Worm (Caenorhabditis elegans) whole organism, L4 larva: Measurements from ENCODE around the gene srd-13.

Experiments used
- D1046.2 ChIP-seq: fragments of 200-800 bp; sonication (Bioruptor generic); IDR thresholded peaks from 2 replicates; pipeline ENCODE4 v1.3.6; 2022; ENCODE audit warnings: missing genetic modification characterization, missing compliant biosample characterization
- F26F4.8 ChIP-seq: fragments of 200-800 bp; sonication (Bioruptor generic); conservative IDR thresholded peaks from 2 replicates; pipeline ENCODE4 v1.3.6; 2022; ENCODE audit warnings: missing genetic modification characterization, missing compliant biosample characterization
- F37D6.2 ChIP-seq: sonication (generic microtip); optimal IDR thresholded peaks from 2 replicates; lab custom pipeline; 2016; ENCODE audit warnings: mild to moderate bottlenecking, missing genetic modification characterization, missing compliant biosample characterization
- F44E2.7 ChIP-seq: fragments of 200-800 bp; sonication (Bioruptor generic); IDR thresholded peaks from 2 replicates; pipeline ENCODE4 v2.1.2; 2022; ENCODE audit warnings: missing genetic modification characterization, missing compliant biosample characterization
- F49E8.2 ChIP-seq: sonication (generic microtip); optimal IDR thresholded peaks from 2 replicates; lab custom pipeline; 2016; ENCODE audit warnings: missing compliant biosample characterization, mild to moderate bottlenecking, missing genetic modification characterization, borderline replicate concordance
- Y105C5A.15 ChIP-seq: fragments of 200-800 bp; sonication (Bioruptor generic); IDR thresholded peaks from 2 replicates; pipeline ENCODE4 v1.3.6; 2022; ENCODE audit warnings: missing genetic modification characterization, missing compliant biosample characterization
- Y48G9A.11 ChIP-seq: fragments of 200-800 bp; sonication (Bioruptor generic); IDR thresholded peaks from 2 replicates; pipeline ENCODE4 v1.3.6; 2022; ENCODE audit warnings: missing genetic modification reagents, missing genetic modification characterization, missing compliant biosample characterization
- Y75B8A.6 ChIP-seq: fragments of 200-800 bp; sonication (Bioruptor generic); IDR thresholded peaks from 2 replicates; pipeline ENCODE4 v1.3.6; 2022; ENCODE audit warnings: missing genetic modification reagents, missing genetic modification characterization, missing compliant biosample characterization
- ZK337.2 ChIP-seq: fragments of 200-800 bp; sonication (Bioruptor generic); IDR thresholded peaks from 2 replicates; pipeline ENCODE4 v1.3.6; 2022; ENCODE audit warnings: missing genetic modification reagents, missing genetic modification characterization, missing compliant biosample characterization
- aha-1 ChIP-seq: fragments of 150-350 bp; peaks from one replicate; lab custom pipeline; 2014; ENCODE audit warnings: missing biosample characterization, missing genetic modification characterization
- ama-1 ChIP-seq: fragments of 150-350 bp; optimal IDR thresholded peaks from 2 replicates; lab custom pipeline; 2014; ENCODE audit warnings: inconsistent platforms, mixed read lengths
- arid-1 ChIP-seq: fragments of 200-800 bp; sonication (Bioruptor generic); conservative IDR thresholded peaks from 2 replicates; pipeline ENCODE4 v1.3.6; 2022; ENCODE audit warnings: missing genetic modification reagents, missing genetic modification characterization, missing compliant biosample characterization
- attf-4 ChIP-seq: sonication (generic microtip); optimal IDR thresholded peaks from 3 replicates; lab custom pipeline; 2017; ENCODE audit warnings: missing biosample characterization, missing genetic modification characterization
- cey-2 ChIP-seq: sonication (generic microtip); optimal IDR thresholded peaks from 3 replicates; lab custom pipeline; 2017; ENCODE audit warnings: missing genetic modification characterization, mild to moderate bottlenecking, missing compliant biosample characterization, antibody characterized with exemption, borderline replicate concordance; ENCODE audit not compliant: insufficient read depth
- daf-12 ChIP-seq: fragments of 150-350 bp; optimal IDR thresholded peaks from 2 replicates; lab custom pipeline; 2014; ENCODE audit warnings: missing biosample characterization, missing genetic modification reagents, missing genetic modification characterization
- daf-19 ChIP-seq: fragments of 200-800 bp; sonication (Bioruptor generic); conservative IDR thresholded peaks from 2 replicates; pipeline ENCODE4 v1.3.6; 2022; ENCODE audit warnings: missing genetic modification characterization, missing compliant biosample characterization
- daf-8 ChIP-seq: fragments of 200-800 bp; sonication (Bioruptor generic); IDR thresholded peaks from 2 replicates; pipeline ENCODE4 v1.3.6; 2022; ENCODE audit warnings: missing genetic modification characterization, missing compliant biosample characterization
- egl-27 ChIP-seq: sonication (generic microtip); optimal IDR thresholded peaks from 3 replicates; lab custom pipeline; 2017; ENCODE audit warnings: missing biosample characterization, missing genetic modification reagents, missing genetic modification characterization
- fkh-10 ChIP-seq: fragments of 150-350 bp; optimal IDR thresholded peaks from 2 replicates; lab custom pipeline; 2014; ENCODE audit warnings: missing biosample characterization, missing genetic modification reagents, missing genetic modification characterization
- gei-8 ChIP-seq: fragments of 200-800 bp; sonication (Bioruptor generic); optimal IDR thresholded peaks from 2 replicates; lab custom pipeline; 2018; ENCODE audit warnings: mild to moderate bottlenecking, missing genetic modification characterization, missing compliant biosample characterization
- hif-1 ChIP-seq, 2 experiments: sonication (generic microtip); optimal IDR thresholded peaks; 2 replicates each; lab custom pipeline; 2016 to 2017; ENCODE audit warnings: missing compliant biosample characterization in 2 of 2, missing genetic modification characterization in 2 of 2, missing genetic modification reagents in 2 of 2, missing genotype in 2 of 2, mild to moderate bottlenecking in 1 of 2
- hlh-11 ChIP-seq: fragments of 200-800 bp; sonication (Bioruptor generic); optimal IDR thresholded peaks from 2 replicates; lab custom pipeline; 2018; ENCODE audit warnings: mild to moderate bottlenecking, missing genetic modification characterization, missing compliant biosample characterization
- hmg-1.1 ChIP-seq: fragments of 200-800 bp; sonication (Bioruptor generic); IDR thresholded peaks from 2 replicates; pipeline ENCODE4 v1.3.6; 2022; ENCODE audit warnings: missing genetic modification reagents, missing genetic modification characterization, missing compliant biosample characterization
- lim-7 ChIP-seq: fragments of 200-800 bp; sonication (Bioruptor generic); IDR thresholded peaks from 2 replicates; pipeline ENCODE4 v1.3.6; 2022; ENCODE audit warnings: missing genetic modification characterization, missing compliant biosample characterization
- lir-3 ChIP-seq: sonication (generic microtip); optimal IDR thresholded peaks from 2 replicates; lab custom pipeline; 2016; ENCODE audit warnings: mild to moderate bottlenecking, missing genetic modification characterization, missing compliant biosample characterization
- madf-9 ChIP-seq: fragments of 200-800 bp; sonication (Bioruptor generic); conservative IDR thresholded peaks from 2 replicates; pipeline ENCODE4 v1.3.6; 2022; ENCODE audit warnings: missing genetic modification reagents, missing genetic modification characterization, missing compliant biosample characterization
- mdl-1 ChIP-seq, 2 experiments: fragments of 150-350 bp in 1 of 2; sonication (generic microtip) in 1 of 2; optimal IDR thresholded peaks; 2 replicates each; lab custom pipeline; 2014 to 2017; ENCODE audit warnings: missing biosample characterization in 2 of 2, missing genetic modification characterization in 2 of 2
- mdt-29 ChIP-seq: fragments of 200-800 bp; sonication (Bioruptor generic); IDR thresholded peaks from 2 replicates; pipeline ENCODE4 v1.3.6; 2022; ENCODE audit warnings: missing genetic modification reagents, missing genetic modification characterization, missing compliant biosample characterization
- mxl-2 ChIP-seq: fragments of 200-800 bp; sonication (Bioruptor generic); conservative IDR thresholded peaks from 2 replicates; pipeline ENCODE4 v1.3.6; 2022; ENCODE audit warnings: missing genetic modification reagents, missing genetic modification characterization, missing compliant biosample characterization
- nhr-10 ChIP-seq: fragments of 150-350 bp; optimal IDR thresholded peaks from 2 replicates; lab custom pipeline; 2014; ENCODE audit warnings: missing biosample characterization, missing genetic modification characterization
- nhr-111 ChIP-seq: fragments of 200-800 bp; sonication (Bioruptor generic); optimal IDR thresholded peaks from 2 replicates; lab custom pipeline; 2018; ENCODE audit warnings: mild to moderate bottlenecking, missing genetic modification characterization, missing compliant biosample characterization
- nhr-237 ChIP-seq: sonication (generic microtip); optimal IDR thresholded peaks from 2 replicates; lab custom pipeline; 2017; ENCODE audit warnings: missing biosample characterization, missing genetic modification characterization
- nhr-25 ChIP-seq: sonication (generic microtip); optimal IDR thresholded peaks from 2 replicates; lab custom pipeline; 2017; ENCODE audit warnings: missing genetic modification characterization, mild to moderate bottlenecking, missing compliant biosample characterization, antibody characterized with exemption, moderate library complexity, borderline replicate concordance; ENCODE audit not compliant: insufficient read depth
- nhr-48 ChIP-seq: sonication (generic microtip); optimal IDR thresholded peaks from 2 replicates; lab custom pipeline; 2016; ENCODE audit warnings: mild to moderate bottlenecking, missing genetic modification characterization, missing compliant biosample characterization
- nhr-77 ChIP-seq: fragments of 150-350 bp; optimal IDR thresholded peaks from 2 replicates; lab custom pipeline; 2014; ENCODE audit warnings: missing biosample characterization, missing genetic modification characterization
- pha-4 ChIP-seq, 2 experiments: fragments of 150-350 bp in 1 of 2; fragments of 200-800 bp in 1 of 2; sonication (Bioruptor generic) in 1 of 2; IDR thresholded peaks in 1 of 2; optimal IDR thresholded peaks in 1 of 2; 2 replicates each; pipeline versions ENCODE4 v1.3.6 to Lab custom; 2014 to 2022; ENCODE audit warnings: missing genetic modification characterization in 2 of 2, missing genetic modification reagents in 2 of 2, missing biosample characterization in 1 of 2, missing compliant biosample characterization in 1 of 2
- php-3 ChIP-seq: fragments of 200-800 bp; sonication (Bioruptor generic); IDR thresholded peaks from 2 replicates; pipeline ENCODE4 v1.3.6; 2022; ENCODE audit warnings: missing genetic modification reagents, missing genetic modification characterization, missing compliant biosample characterization
- rbr-2 ChIP-seq: sonication (generic microtip); optimal IDR thresholded peaks from 2 replicates; lab custom pipeline; 2016; ENCODE audit warnings: missing genotype, missing genetic modification characterization, missing compliant biosample characterization
- saeg-2 ChIP-seq: fragments of 200-800 bp; sonication (Bioruptor generic); IDR thresholded peaks from 2 replicates; pipeline ENCODE4 v1.3.6; 2022; ENCODE audit warnings: missing genetic modification reagents, missing genetic modification characterization, missing compliant biosample characterization
- sdz-12 ChIP-seq: fragments of 200-800 bp; sonication (Bioruptor generic); optimal IDR thresholded peaks from 2 replicates; lab custom pipeline; 2018; ENCODE audit warnings: mild to moderate bottlenecking, missing genetic modification characterization, missing compliant biosample characterization
- set-16 ChIP-seq: fragments of 200-800 bp; sonication (Bioruptor generic); IDR thresholded peaks from 2 replicates; pipeline ENCODE4 v1.3.6; 2022; ENCODE audit warnings: missing genetic modification reagents, missing genetic modification characterization, missing compliant biosample characterization
- snpc-4 ChIP-seq: fragments of 150-350 bp; optimal IDR thresholded peaks from 2 replicates; lab custom pipeline; 2014; ENCODE audit warnings: missing biosample characterization, missing genetic modification characterization
- spr-1 ChIP-seq: sonication (generic microtip); optimal IDR thresholded peaks from 2 replicates; lab custom pipeline; 2016; ENCODE audit warnings: mild to moderate bottlenecking, missing genetic modification characterization, missing compliant biosample characterization
- tra-1 ChIP-seq: fragments of 200-800 bp; sonication (Bioruptor generic); IDR thresholded peaks from 2 replicates; pipeline ENCODE4 v1.3.6; 2022; ENCODE audit warnings: missing genetic modification reagents, missing genetic modification characterization, missing compliant biosample characterization
- unc-130 ChIP-seq: sonication (generic microtip); optimal IDR thresholded peaks from 2 replicates; lab custom pipeline; 2016; ENCODE audit warnings: missing genetic modification reagents, missing genetic modification characterization, missing compliant biosample characterization
- unc-39 ChIP-seq: sonication (generic microtip); optimal IDR thresholded peaks from 2 replicates; lab custom pipeline; 2017; ENCODE audit warnings: missing biosample characterization, missing genetic modification characterization
- unc-62 ChIP-seq, 3 experiments: fragments of 150-350 bp in 1 of 3; sonication (generic microtip); optimal IDR thresholded peaks in 2 of 3; peaks in 1 of 3; 1 replicate in 1 of 3; 2 replicates in 2 of 3; lab custom pipeline; 2014 to 2017; ENCODE audit warnings: missing biosample characterization in 3 of 3, missing genetic modification characterization in 3 of 3, missing genetic modification reagents in 3 of 3, missing genotype in 1 of 3
- zag-1 ChIP-seq: fragments of 150-350 bp; optimal IDR thresholded peaks from 2 replicates; lab custom pipeline; 2014; ENCODE audit warnings: missing biosample characterization, missing genetic modification characterization
- zip-11 ChIP-seq: fragments of 200-800 bp; sonication (Bioruptor generic); IDR thresholded peaks from 2 replicates; pipeline ENCODE4 v1.3.6; 2022; ENCODE audit warnings: missing genetic modification characterization, missing compliant biosample characterization
- ztf-11 ChIP-seq: fragments of 150-350 bp; optimal IDR thresholded peaks from 2 replicates; lab custom pipeline; 2014; ENCODE audit warnings: missing biosample characterization, missing genetic modification characterization

srd-13 gene

ce11 chrIV:5604465-5604864, 31.0 kb downstream of the srd-13 start (continued):
- TF ChIP-seq Y75B8A.6 (GFP tag; lab: Robert Waterston, UW) (no peak), gei-8 (GFP tag; lab: Kevin White, UChicago) (no peak), ZK337.2 (GFP tag; lab: Robert Waterston, UW) (no peak), unc-130 (no peak), nhr-10 (tag; lab: Kevin White, UChicago) (no peak), ama-1 (lab: Kevin White, UChicago) (peak; percentile 72), F26F4.8 (GFP tag; lab: Robert Waterston, UW) (no peak), zag-1 (no peak), daf-19 (GFP tag; lab: Robert Waterston, UW) (no peak), aha-1 (tag; lab: Kevin White, UChicago) (peak; percentile 98), hmg-1.1 (GFP tag; lab: Robert Waterston, UW) (0 out of 2 replicates have a peak, but pooled peaks have one; percentile 22), arid-1 (no peak), hlh-11 (peak; percentile 92), lim-7 (GFP tag; lab: Robert Waterston, UW) (no peak), mdl-1 (tag; optimal IDR thresholded peaks at IDR 0.05; lab: Kevin White, UChicago) (peak; percentile 52 to 92), mdt-29 (GFP tag; lab: Robert Waterston, UW) (peak; percentile 65), rbr-2 (tag; lab: Kevin White, UChicago) (peak; percentile 69), daf-12 (no peak), php-3 (peak; percentile 27; the same call in 1 of the 2 replicates), F44E2.7 (GFP tag; lab: Robert Waterston, UW) (no peak), ztf-11 (tag; lab: Kevin White, UChicago) (no peak), Y105C5A.15 (GFP tag; lab: Robert Waterston, UW) (no peak), madf-9 (GFP tag; lab: Robert Waterston, UW) (no peak), spr-1 (tag; lab: Kevin White, UChicago) (peak; percentile 32), pha-4 (GFP tag; IDR thresholded peaks at IDR 0.05; lab: Robert Waterston, UW) (peak; percentile 84), pha-4 (tag; optimal IDR thresholded peaks at IDR 0.05; lab: Kevin White, UChicago) (peak; percentile 98), nhr-77 (tag; lab: Kevin White, UChicago) (peak; percentile 30), nhr-111 (GFP tag; lab: Kevin White, UChicago) (no peak), zip-11 (GFP tag; lab: Robert Waterston, UW) (no peak), fkh-10 (peak; percentile 4), attf-4 (no peak), sdz-12 (GFP tag; lab: Kevin White, UChicago) (no peak), unc-62 (GFP tag; optimal IDR thresholded peaks at IDR 0.05 in 1 of 2; lab: Kevin White, UChicago) (peak in 1 of 2 experiments; percentile 67), unc-62 (tag; optimal IDR thresholded peaks at IDR 0.05; lab: Kevin White, UChicago) (no peak), cey-2 (tag; lab: Kevin White, UChicago) (no peak), F37D6.2 (tag; lab: Kevin White, UChicago) (peak; percentile 29), egl-27 (tag; lab: Kevin White, UChicago) (no peak), set-16 (GFP tag; lab: Robert Waterston, UW) (0 out of 2 replicates have a peak, but pooled peaks have one; percentile 5), nhr-48 (tag; lab: Kevin White, UChicago) (peak; percentile 53), nhr-237 (tag; lab: Kevin White, UChicago) (no peak), saeg-2 (GFP tag; lab: Robert Waterston, UW) (0 out of 2 replicates have a peak, but pooled peaks have one; percentile 55), tra-1 (GFP tag; lab: Robert Waterston, UW) (no peak), lir-3 (tag; lab: Kevin White, UChicago) (no peak), unc-39 (tag; lab: Kevin White, UChicago) (no peak), D1046.2 (GFP tag; lab: Robert Waterston, UW) (no peak), mxl-2 (GFP tag; lab: Robert Waterston, UW) (no peak), nhr-25 (tag; lab: Kevin White, UChicago) (no peak), daf-8 (GFP tag; lab: Robert Waterston, UW) (no peak), hif-1 (tag; optimal IDR thresholded peaks at IDR 0.05; lab: Kevin White, UChicago) (peak; percentile 83 to 97), Y48G9A.11 (GFP tag; lab: Robert Waterston, UW) (no peak), snpc-4 (tag; lab: Kevin White, UChicago) (no peak), F49E8.2 (no peak)
